Fruit fly (Drosophila melanogaster): Measurements from ENCODE around the gene Cp15.

The Cp15 gene

dm6 chr3L:8689675-8690074 lies 38.6 kb upstream of the Cp15 start (continued):
- TF ChIP-seq Hr51 (GFP tag; optimal IDR thresholded peaks at IDR 0.05) (peak in 1 of 2 experiments; percentile 1), zfh2 (GFP tag; optimal IDR thresholded peaks at IDR 0.05) (no peak), gcm (GFP tag; optimal IDR thresholded peaks at IDR 0.05) (no peak), nmo (GFP tag; optimal IDR thresholded peaks at IDR 0.05) (no peak), CG16863 (GFP tag; optimal IDR thresholded peaks at IDR 0.05) (no peak), Meics (GFP tag; optimal IDR thresholded peaks at IDR 0.05) (peak; percentile 64), pho (GFP tag; optimal IDR thresholded peaks at IDR 0.05) (no peak)

DNA sequence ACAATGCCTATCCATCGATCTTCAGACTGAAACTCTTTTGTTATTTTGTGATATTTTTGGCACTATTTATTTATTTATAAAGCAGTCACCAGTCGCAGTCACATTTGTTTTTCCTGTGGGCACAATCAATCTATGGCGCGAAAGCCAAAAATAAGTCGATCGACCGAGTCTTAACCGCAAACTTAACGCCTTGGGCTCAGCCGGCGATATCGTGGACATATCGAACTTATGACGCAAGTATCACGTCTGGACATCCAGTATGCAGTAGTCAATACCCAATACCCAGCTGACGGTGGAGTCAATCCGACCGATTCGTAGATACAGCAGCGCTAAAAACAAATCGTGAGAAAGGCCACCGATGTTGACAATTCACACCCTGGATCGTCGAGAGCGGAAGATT lies 37.7 kb upstream of the Cp15 start:
- no peak for TF ChIP-seq CG30431 (GFP tag; optimal IDR thresholded peaks at IDR 0.05)
- TF ChIP-seq CG14014 (GFP tag; IDR thresholded peaks at IDR 0.05), result no peak
- TF ChIP-seq Dbx (GFP tag; IDR thresholded peaks at IDR 0.05), result 0 out of 3 replicates have a peak, but pooled peaks have one; percentile 22
- TF ChIP-seq Hr51 (GFP tag; optimal IDR thresholded peaks at IDR 0.05), result no peak
- no peak for TF ChIP-seq lbe (GFP tag; optimal IDR thresholded peaks at IDR 0.05)
- TF ChIP-seq hth (optimal IDR thresholded peaks at IDR 0.05), result no peak
- no peak for TF ChIP-seq sr (GFP tag; IDR thresholded peaks at IDR 0.05)
- no peak for TF ChIP-seq E2f1 (GFP tag; IDR thresholded peaks at IDR 0.05)
- TF ChIP-seq CG10543 (GFP tag; optimal IDR thresholded peaks at IDR 0.05), result no peak
- no peak for TF ChIP-seq pum (GFP tag; optimal IDR thresholded peaks at IDR 0.05)
- peak; percentile 32 for TF ChIP-seq CG13296 (GFP tag; optimal IDR thresholded peaks at IDR 0.05)
- peak in 1 of 2 experiments; percentile 55 for TF ChIP-seq Pdp1 (GFP tag; optimal IDR thresholded peaks at IDR 0.05)
- no peak for TF ChIP-seq CG2875 (GFP tag; optimal IDR thresholded peaks at IDR 0.05)
- TF ChIP-seq CG8290 (GFP tag; optimal IDR thresholded peaks at IDR 0.05), result no peak
- TF ChIP-seq CG8290 (tag; optimal IDR thresholded peaks at IDR 0.05), result peak in 1 of 2 experiments; percentile 23
- no peak for TF ChIP-seq CG9215 (GFP tag; IDR thresholded peaks at IDR 0.05)
- TF ChIP-seq CG12219 (GFP tag; optimal IDR thresholded peaks at IDR 0.05), result no peak
- no peak for TF ChIP-seq CG2889 (GFP tag; IDR thresholded peaks at IDR 0.05)
- TF ChIP-seq jing (GFP tag; optimal IDR thresholded peaks at IDR 0.05), result no peak
- no peak for TF ChIP-seq tio (GFP tag; optimal IDR thresholded peaks at IDR 0.05)
- no peak for TF ChIP-seq CG2712 (tag; optimal IDR thresholded peaks at IDR 0.05)
- no peak for TF ChIP-seq CG1603 (tag; optimal IDR thresholded peaks at IDR 0.05)
- TF ChIP-seq CG31365 (tag; optimal IDR thresholded peaks at IDR 0.05), result no peak
- no peak for TF ChIP-seq dmrt99B (tag; optimal IDR thresholded peaks at IDR 0.05)
- TF ChIP-seq yki (optimal IDR thresholded peaks at IDR 0.05), result no peak
- peak; percentile 79 for TF ChIP-seq Med (GFP tag)
- TF ChIP-seq row (GFP tag; IDR thresholded peaks at IDR 0.05), result no peak
- no peak for TF ChIP-seq Taf1 (GFP tag; IDR thresholded peaks at IDR 0.05)
- TF ChIP-seq CG12769 (tag; optimal IDR thresholded peaks at IDR 0.05), result peak; percentile 9
- TF ChIP-seq slou (GFP tag; optimal IDR thresholded peaks at IDR 0.05), result no peak
- no peak for TF ChIP-seq az2 (GFP tag; optimal IDR thresholded peaks at IDR 0.05)
- TF ChIP-seq Lhr (GFP tag; optimal IDR thresholded peaks at IDR 0.05), result no peak
- TF ChIP-seq Ets97D (GFP tag; optimal IDR thresholded peaks at IDR 0.05), result no peak
- TF ChIP-seq CG3407 (GFP tag; optimal IDR thresholded peaks at IDR 0.05), result no peak
- TF ChIP-seq CG7987 (GFP tag; optimal IDR thresholded peaks at IDR 0.05), result no peak
- TF ChIP-seq CG6272 (GFP tag; IDR thresholded peaks at IDR 0.05), result no peak
- TF ChIP-seq CG8944 (GFP tag; optimal IDR thresholded peaks at IDR 0.05), result no peak
- 0 out of 2 replicates have a peak, but pooled peaks have one; percentile 15 for TF ChIP-seq sob (GFP tag; IDR thresholded peaks at IDR 0.05)
- 0 out of 2 replicates have a peak, but pooled peaks have one; percentile 16 for TF ChIP-seq NFAT (GFP tag; IDR thresholded peaks at IDR 0.05)
- no peak for TF ChIP-seq CG15011 (GFP tag; optimal IDR thresholded peaks at IDR 0.05)
- no peak for TF ChIP-seq fru (optimal IDR thresholded peaks at IDR 0.05)
- peak; percentile 4; the same call in 1 of the 2 replicates for TF ChIP-seq gsb (GFP tag; IDR thresholded peaks at IDR 0.05)
- no peak for TF ChIP-seq sim (GFP tag; IDR thresholded peaks at IDR 0.05)
- no peak for TF ChIP-seq CG14441 (GFP tag; IDR thresholded peaks at IDR 0.05)
- no peak for TF ChIP-seq B-H2 (GFP tag; optimal IDR thresholded peaks at IDR 0.05)

All from whole organism, embryonic.